Fruit fly (Drosophila melanogaster) whole organism, prepupa: ENCODE measurements around the gene CG42502.

Source experiments
- CG15336 ChIP-seq: fragments of 200-800 bp; sonication (Bioruptor generic); IDR thresholded peaks from 2 replicates; pipeline ENCODE4 v1.3.6; 2022; ENCODE audit warnings: missing biosample characterization, missing genetic modification characterization
- CG6276 ChIP-seq: fragments of 200-800 bp; sonication (Bioruptor generic); optimal IDR thresholded peaks from 2 replicates; lab custom pipeline; 2017; ENCODE audit warnings: missing biosample characterization, mild to moderate bottlenecking, missing genetic modification characterization
- CG6854 ChIP-seq: fragments of 200-800 bp; sonication (Bioruptor generic); optimal IDR thresholded peaks from 2 replicates; lab custom pipeline; 2017; ENCODE audit warnings: missing biosample characterization, mild to moderate bottlenecking, missing genetic modification characterization
- Eip93F ChIP-seq: fragments of 200-800 bp; sonication (Bioruptor generic); optimal IDR thresholded peaks from 2 replicates; lab custom pipeline; 2016; ENCODE audit warnings: missing biosample characterization, mild to moderate bottlenecking, missing genetic modification characterization
- Ets96B ChIP-seq: fragments of 200-800 bp; optimal IDR thresholded peaks from 2 replicates; lab custom pipeline; 2019; ENCODE audit warnings: missing biosample characterization, mild to moderate bottlenecking, missing genetic modification characterization, moderate library complexity
- Gug ChIP-seq: fragments of 200-800 bp; sonication (Bioruptor generic); IDR thresholded peaks from 2 replicates; pipeline ENCODE4 v1.3.6; 2022; ENCODE audit warnings: missing biosample characterization, missing genetic modification characterization
- Hr38 ChIP-seq: sonication (Bioruptor generic); optimal IDR thresholded peaks from 2 replicates; lab custom pipeline; 2016; ENCODE audit warnings: missing biosample characterization, missing genetic modification characterization
- Hr39 ChIP-seq: fragments of 200-800 bp; sonication (Bioruptor generic); optimal IDR thresholded peaks from 2 replicates; lab custom pipeline; 2016; ENCODE audit warnings: missing biosample characterization, missing genetic modification characterization
- Lpt ChIP-seq: fragments of 200-800 bp; sonication (Bioruptor generic); optimal IDR thresholded peaks from 3 replicates; lab custom pipeline; 2016; ENCODE audit warnings: missing biosample characterization, missing genetic modification characterization
- Sox102F ChIP-seq: fragments of 200-800 bp; sonication (Bioruptor generic); optimal IDR thresholded peaks from 2 replicates; lab custom pipeline; 2016; ENCODE audit warnings: missing biosample characterization, mild to moderate bottlenecking, missing genetic modification characterization
- dsx ChIP-seq: fragments of 200-800 bp; optimal IDR thresholded peaks from 3 replicates; lab custom pipeline; 2019; ENCODE audit warnings: missing biosample characterization, mild to moderate bottlenecking, missing genetic modification characterization, moderate library complexity; ENCODE audit not compliant: poor library complexity, severe bottlenecking
- lz ChIP-seq: fragments of 200-800 bp; sonication (Bioruptor generic); optimal IDR thresholded peaks from 3 replicates; lab custom pipeline; 2016; ENCODE audit warnings: missing biosample characterization, missing genetic modification characterization
- vri ChIP-seq: fragments of 200-800 bp; sonication (Bioruptor generic); optimal IDR thresholded peaks from 3 replicates; lab custom pipeline; 2016; ENCODE audit warnings: missing biosample characterization, mild to moderate bottlenecking, missing genetic modification characterization

DNA sequence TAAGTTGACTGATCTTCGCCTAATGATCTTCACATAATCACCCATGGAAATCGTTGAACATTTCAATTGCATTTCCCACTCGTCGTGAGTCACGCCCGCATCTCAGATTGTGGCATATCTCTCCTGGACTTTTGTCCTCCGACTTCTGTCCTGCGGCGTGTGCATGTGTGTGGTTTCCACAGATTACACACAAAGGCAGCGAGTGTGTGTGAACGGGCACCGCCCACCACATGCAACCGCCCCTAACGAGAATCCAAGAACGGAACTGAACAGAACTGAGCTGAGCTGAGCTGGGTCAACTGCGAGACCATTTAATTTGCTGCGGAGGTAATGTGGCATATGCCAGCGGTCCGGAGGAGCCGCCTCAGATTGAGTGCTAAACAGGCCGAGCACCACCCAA lies 9.3 kb downstream of the CG42502 start:
- TF ChIP-seq Gug (GFP tag; lab: Robert Waterston, UW) (no peak), Eip93F (GFP tag; lab: Kevin White, UChicago) (no peak), dsx (GFP tag; lab: Kevin White, UChicago) (no peak), CG15336 (GFP tag; lab: Robert Waterston, UW) (no peak), lz (GFP tag; lab: Kevin White, UChicago) (no peak), Hr38 (GFP tag; lab: Kevin White, UChicago) (no peak), CG6854 (no peak), Sox102F (GFP tag; lab: Kevin White, UChicago) (no peak), CG6276 (no peak), Hr39 (GFP tag; lab: Kevin White, UChicago) (no peak), Lpt (GFP tag; lab: Kevin White, UChicago) (no peak), vri (GFP tag; lab: Kevin White, UChicago) (no peak), Ets96B (tag; lab: Kevin White, UChicago) (no peak)
